Fruit fly (Drosophila melanogaster): ENCODE data around the gene not.

Gene not

dm6 chr3L:18609320-18609719 lies 12.6 kb downstream of the not start, which contains the start of gene CG32201:
CG32201 (plus strand) TSS chr3L:18609620.
- TF ChIP-seq ttk (optimal IDR thresholded peaks at IDR 0.05) (no peak), Myc (optimal IDR thresholded peaks at IDR 0.05) (no peak), Sin3A (optimal IDR thresholded peaks at IDR 0.05) (no peak), h (optimal IDR thresholded peaks at IDR 0.05) (no peak), insv (optimal IDR thresholded peaks at IDR 0.05) (no peak), psq (optimal IDR thresholded peaks at IDR 0.05) (no peak)

- TF ChIP-seq psq (optimal IDR thresholded peaks at IDR 0.05) (no peak), Sin3A (optimal IDR thresholded peaks at IDR 0.05) (no peak), h (optimal IDR thresholded peaks at IDR 0.05) (no peak), insv (optimal IDR thresholded peaks at IDR 0.05) (no peak), Myc (optimal IDR thresholded peaks at IDR 0.05) (no peak), ttk (optimal IDR thresholded peaks at IDR 0.05) (no peak)
Measured at dm6 chr3L:18607162-18607561, 14.8 kb downstream of the not start, which contains the start of gene CG18231. CG18231 (plus strand) TSS chr3L:18607462.

- TF ChIP-seq ttk (optimal IDR thresholded peaks at IDR 0.05) (no peak), psq (optimal IDR thresholded peaks at IDR 0.05) (no peak), insv (optimal IDR thresholded peaks at IDR 0.05) (no peak), h (optimal IDR thresholded peaks at IDR 0.05) (no peak), Sin3A (optimal IDR thresholded peaks at IDR 0.05) (no peak), Myc (optimal IDR thresholded peaks at IDR 0.05) (no peak)
Measured at dm6 chr3L:18605172-18605571, 16.8 kb downstream of the not start, which contains the start of gene CG18233. CG18233 (plus strand) TSS chr3L:18605472.

dm6 chr3L:18603125-18603524 lies 18.8 kb downstream of the not start, which contains the start of gene CG18234:
CG18234 (plus strand) TSS chr3L:18603425.
- TF ChIP-seq ttk (optimal IDR thresholded peaks at IDR 0.05) (no peak), insv (optimal IDR thresholded peaks at IDR 0.05) (no peak), psq (optimal IDR thresholded peaks at IDR 0.05) (no peak), h (optimal IDR thresholded peaks at IDR 0.05) (no peak), Sin3A (optimal IDR thresholded peaks at IDR 0.05) (no peak), Myc (optimal IDR thresholded peaks at IDR 0.05) (no peak)

dm6 chr3L:18593671-18594070 lies 28.3 kb downstream of the not start, which contains the start of gene term:
term (minus strand) TSS chr3L:18593771.
- TF ChIP-seq psq (optimal IDR thresholded peaks at IDR 0.05) = no peak
- TF ChIP-seq ttk (optimal IDR thresholded peaks at IDR 0.05) = no peak
- TF ChIP-seq Myc (optimal IDR thresholded peaks at IDR 0.05) = no peak
- TF ChIP-seq Sin3A (optimal IDR thresholded peaks at IDR 0.05) = no peak
- TF ChIP-seq h (optimal IDR thresholded peaks at IDR 0.05) = no peak
- no peak for TF ChIP-seq insv (optimal IDR thresholded peaks at IDR 0.05)

- TF ChIP-seq h (optimal IDR thresholded peaks at IDR 0.05) (no peak), psq (optimal IDR thresholded peaks at IDR 0.05) (no peak), ttk (optimal IDR thresholded peaks at IDR 0.05) (no peak), Myc (optimal IDR thresholded peaks at IDR 0.05) (no peak), Sin3A (optimal IDR thresholded peaks at IDR 0.05) (no peak), insv (optimal IDR thresholded peaks at IDR 0.05) (no peak)
Measured at dm6 chr3L:18588387-18588786, 33.5 kb downstream of the not start, which contains the start of gene CG7271. CG7271 (plus strand) TSS chr3L:18588759.
